Fruit fly (Drosophila melanogaster): ENCODE data around the gene up.

Gene up

dm6 chrX:13643961-13644360, 41.6 kb upstream of the up start (continued):
- no peak for TF ChIP-seq kni (GFP tag; optimal IDR thresholded peaks at IDR 0.05)
- no peak for TF ChIP-seq Dad (GFP tag; optimal IDR thresholded peaks at IDR 0.05)
- peak; percentile 42 for TF ChIP-seq cwo (GFP tag; optimal IDR thresholded peaks at IDR 0.05)
- peak; percentile 40; the same call in 1 of the 2 replicates for TF ChIP-seq CG10959 (GFP tag; IDR thresholded peaks at IDR 0.05)
- TF ChIP-seq BtbVII (GFP tag; optimal IDR thresholded peaks at IDR 0.05), result no peak
- TF ChIP-seq CG9932 (GFP tag; IDR thresholded peaks at IDR 0.05), result no peak
- TF ChIP-seq psq (GFP tag; optimal IDR thresholded peaks at IDR 0.05), result no peak
- peak; percentile 24 for TF ChIP-seq D19A (tag; optimal IDR thresholded peaks at IDR 0.05)
- TF ChIP-seq Stat92E (GFP tag; optimal IDR thresholded peaks at IDR 0.05), result no peak
- peak; percentile 32 for TF ChIP-seq dmrt11E (tag; optimal IDR thresholded peaks at IDR 0.05)
- peak; percentile 73 for TF ChIP-seq CG32772 (GFP tag; IDR thresholded peaks at IDR 0.05)
- TF ChIP-seq CG9215 (GFP tag; IDR thresholded peaks at IDR 0.05), result no peak
- peak; percentile 52; the same call in 1 of the 2 replicates for TF ChIP-seq Nf-YA (GFP tag; IDR thresholded peaks at IDR 0.05)
- TF ChIP-seq bbx (GFP tag; IDR thresholded peaks at IDR 0.05; ENCODE audit: partially characterized antibody), result no peak
- TF ChIP-seq ash1 (GFP tag; optimal IDR thresholded peaks at IDR 0.05), result no peak
- peak; percentile 48 for TF ChIP-seq bab2 (GFP tag; optimal IDR thresholded peaks at IDR 0.05)
- TF ChIP-seq ken (GFP tag; IDR thresholded peaks at IDR 0.05), result no peak
- no peak for TF ChIP-seq inv (GFP tag; IDR thresholded peaks at IDR 0.05; ENCODE audit: partially characterized antibody)
- no peak for TF ChIP-seq kah (GFP tag; optimal IDR thresholded peaks at IDR 0.05)
- TF ChIP-seq Spps (tag; optimal IDR thresholded peaks at IDR 0.05), result peak; percentile 21
- TF ChIP-seq CG8944 (GFP tag; optimal IDR thresholded peaks at IDR 0.05), result no peak
- peak; percentile 79 for TF ChIP-seq Ptx1 (GFP tag; IDR thresholded peaks at IDR 0.05)
- peak; percentile 27 for TF ChIP-seq CG7556 (GFP tag; optimal IDR thresholded peaks at IDR 0.05)
- TF ChIP-seq Fer1 (GFP tag; optimal IDR thresholded peaks at IDR 0.05), result peak; percentile 36
- TF ChIP-seq Neu2 (GFP tag; optimal IDR thresholded peaks at IDR 0.05; ENCODE audit: borderline replicate concordance), result no peak
- no peak for TF ChIP-seq CG4707 (GFP tag; optimal IDR thresholded peaks at IDR 0.05)
- peak; percentile 68 for TF ChIP-seq vvl (GFP tag; IDR thresholded peaks at IDR 0.05)
- TF ChIP-seq chm (GFP tag; IDR thresholded peaks at IDR 0.05), result 0 out of 2 replicates have a peak, but pooled peaks have one; percentile 59
- peak; percentile 34 for TF ChIP-seq Antp (GFP tag; optimal IDR thresholded peaks at IDR 0.05)
- peak; percentile 32 for TF ChIP-seq lilli (GFP tag; optimal IDR thresholded peaks at IDR 0.05)
- TF ChIP-seq tup (GFP tag; optimal IDR thresholded peaks at IDR 0.05), result no peak
- TF ChIP-seq otp (GFP tag; IDR thresholded peaks at IDR 0.05), result peak; percentile 58; the same call in 1 of the 3 replicates
- peak; percentile 57 for TF ChIP-seq esg (GFP tag; conservative IDR thresholded peaks at IDR 0.05)
- no peak for TF ChIP-seq CG6683 (GFP tag; optimal IDR thresholded peaks at IDR 0.05)
- TF ChIP-seq fru (optimal IDR thresholded peaks at IDR 0.05), result no peak
- TF ChIP-seq Dref (GFP tag; IDR thresholded peaks at IDR 0.05), result no peak
- TF ChIP-seq CG15514 (GFP tag; optimal IDR thresholded peaks at IDR 0.05), result peak; percentile 28
- TF ChIP-seq Rx (GFP tag; IDR thresholded peaks at IDR 0.05), result 0 out of 2 replicates have a peak, but pooled peaks have one; percentile 42
- TF ChIP-seq CG4617 (GFP tag; optimal IDR thresholded peaks at IDR 0.05; ENCODE audit: borderline replicate concordance), result no peak
- 0 out of 4 replicates have a peak, but pooled peaks have one; percentile 59 for TF ChIP-seq chinmo (GFP tag; IDR thresholded peaks at IDR 0.05; ENCODE audit: partially characterized antibody)
- TF ChIP-seq Abd-B (GFP tag; optimal IDR thresholded peaks at IDR 0.05), result no peak
- TF ChIP-seq CoRest (tag; optimal IDR thresholded peaks at IDR 0.05), result peak; percentile 10
- peak; percentile 71 for TF ChIP-seq CG4424 (GFP tag; optimal IDR thresholded peaks at IDR 0.05)
- TF ChIP-seq CG9437 (GFP tag; optimal IDR thresholded peaks at IDR 0.05), result peak; percentile 19
- no peak for TF ChIP-seq sc (optimal IDR thresholded peaks at IDR 0.05)
- no peak for TF ChIP-seq sc (GFP tag; optimal IDR thresholded peaks at IDR 0.05)
- TF ChIP-seq sima (GFP tag; optimal IDR thresholded peaks at IDR 0.05), result no peak
- peak; percentile 76 for TF ChIP-seq CG17359 (tag; optimal IDR thresholded peaks at IDR 0.05)
- TF ChIP-seq CG30431 (GFP tag; optimal IDR thresholded peaks at IDR 0.05), result no peak
- peak; percentile 19 for TF ChIP-seq Atf-2 (GFP tag; optimal IDR thresholded peaks at IDR 0.05)
- peak; percentile 28 for TF ChIP-seq CG15269 (tag; optimal IDR thresholded peaks at IDR 0.05)
